Worm (Caenorhabditis elegans) whole organism, L1 larva: Measurements from ENCODE around the gene hil-2.

Source experiments
- C16A3.4 ChIP-seq: fragments of 150-350 bp; optimal IDR thresholded peaks from 2 replicates; lab custom pipeline; 2014; ENCODE audit warnings: missing biosample characterization, missing genetic modification characterization
- Y116A8C.19 ChIP-seq: sonication (generic microtip); optimal IDR thresholded peaks from 2 replicates; lab custom pipeline; 2016; ENCODE audit warnings: missing compliant biosample characterization, missing genetic modification characterization, borderline replicate concordance
- aly-2 ChIP-seq: fragments of 150-350 bp; optimal IDR thresholded peaks from 2 replicates; lab custom pipeline; 2014; ENCODE audit warnings: missing biosample characterization, missing genetic modification characterization
- blmp-1 ChIP-seq: fragments of 150-350 bp; optimal IDR thresholded peaks from 2 replicates; lab custom pipeline; 2014; ENCODE audit warnings: missing biosample characterization, missing genetic modification characterization
- ceh-8 ChIP-seq: fragments of 200-800 bp; sonication (Bioruptor generic); optimal IDR thresholded peaks from 2 replicates; lab custom pipeline; 2018; ENCODE audit warnings: mild to moderate bottlenecking, missing genetic modification characterization, moderate library complexity, missing compliant biosample characterization
- ceh-82 ChIP-seq, 3 experiments: fragments of 150-350 bp in 1 of 3; sonication (generic microtip) in 2 of 3; optimal IDR thresholded peaks; 2 replicates each; lab custom pipeline; 2014 to 2017; ENCODE audit warnings: missing biosample characterization in 3 of 3, missing genetic modification characterization in 3 of 3
- dpl-1 ChIP-seq, 3 experiments: fragments of 150-350 bp in 2 of 3; sonication (generic microtip) in 1 of 3; optimal IDR thresholded peaks; 2 replicates each; lab custom pipeline; 2014 to 2017; ENCODE audit warnings: missing biosample characterization in 3 of 3, missing genetic modification characterization in 3 of 3, missing genetic modification reagents in 3 of 3
- dsc-1 ChIP-seq: sonication (generic microtip); optimal IDR thresholded peaks from 2 replicates; lab custom pipeline; 2016; ENCODE audit warnings: mild to moderate bottlenecking, missing genetic modification characterization, missing compliant biosample characterization
- efl-1 ChIP-seq, 4 experiments: fragments of 150-350 bp; optimal IDR thresholded peaks in 3 of 4; peaks in 1 of 4; 1 replicate in 1 of 4; 2 replicates in 3 of 4; lab custom pipeline; 2014; ENCODE audit warnings: missing biosample characterization in 2 of 4, missing genetic modification characterization in 2 of 4, missing genetic modification reagents in 2 of 4
- egl-13 ChIP-seq: sonication (generic microtip); optimal IDR thresholded peaks from 2 replicates; lab custom pipeline; 2016; ENCODE audit warnings: missing genotype, missing genetic modification reagents, missing genetic modification characterization, missing compliant biosample characterization
- elt-2 ChIP-seq: sonication (generic microtip); optimal IDR thresholded peaks from 2 replicates; lab custom pipeline; 2016; ENCODE audit warnings: missing genetic modification characterization, mild to moderate bottlenecking, inconsistent platforms, missing compliant biosample characterization, missing genetic modification reagents
- elt-3 ChIP-seq, 6 experiments: fragments of 150-350 bp in 1 of 6; sonication (generic microtip); optimal IDR thresholded peaks; 2 replicates each; lab custom pipeline; 2017 to 2018; ENCODE audit warnings: missing biosample characterization in 6 of 6, missing genetic modification characterization in 6 of 6, inconsistent platforms in 1 of 6
- fkh-10 ChIP-seq: sonication (generic microtip); optimal IDR thresholded peaks from 2 replicates; lab custom pipeline; 2017; ENCODE audit warnings: missing biosample characterization, missing genetic modification reagents, missing genetic modification characterization
- grh-1 ChIP-seq: fragments of 200-800 bp; sonication (Bioruptor generic); IDR thresholded peaks from 2 replicates; pipeline ENCODE4 v1.3.6; 2022; ENCODE audit warnings: missing genetic modification reagents, missing genetic modification characterization, missing compliant biosample characterization
- hlh-4 ChIP-seq: sonication (generic microtip); optimal IDR thresholded peaks from 2 replicates; lab custom pipeline; 2016; ENCODE audit warnings: mild to moderate bottlenecking, missing genetic modification characterization, missing compliant biosample characterization
- isw-1 ChIP-seq: fragments of 200-800 bp; sonication (Bioruptor generic); IDR thresholded peaks from 2 replicates; pipeline ENCODE4 v1.3.6; 2022; ENCODE audit warnings: missing genetic modification characterization, missing compliant biosample characterization
- lin-14 ChIP-seq: fragments of 200-800 bp; sonication (Bioruptor generic); optimal IDR thresholded peaks from 2 replicates; lab custom pipeline; 2018; ENCODE audit warnings: mild to moderate bottlenecking, missing genetic modification characterization, moderate library complexity, missing compliant biosample characterization
- lin-35 ChIP-seq, 2 experiments: fragments of 150-350 bp; optimal IDR thresholded peaks; 2 replicates each; lab custom pipeline; 2014; ENCODE audit warnings: missing biosample characterization in 2 of 2, missing genetic modification characterization in 2 of 2, missing genetic modification reagents in 2 of 2
- lin-39 ChIP-seq: fragments of 150-350 bp; optimal IDR thresholded peaks from 2 replicates; lab custom pipeline; 2014; ENCODE audit warnings: missing biosample characterization, missing genetic modification reagents, missing genetic modification characterization
- lir-3 ChIP-seq: sonication (generic microtip); optimal IDR thresholded peaks from 2 replicates; lab custom pipeline; 2016; ENCODE audit warnings: mild to moderate bottlenecking, missing genetic modification characterization, moderate library complexity, missing compliant biosample characterization; ENCODE audit not compliant: poor library complexity
- lsy-2 ChIP-seq, 2 experiments: fragments of 150-350 bp; optimal IDR thresholded peaks; 2 replicates each; lab custom pipeline; 2014; ENCODE audit warnings: missing biosample characterization in 2 of 2, missing genetic modification characterization in 2 of 2
- mdl-1 ChIP-seq, 2 experiments: fragments of 150-350 bp; optimal IDR thresholded peaks; 2 replicates each; lab custom pipeline; 2014 to 2017; ENCODE audit warnings: missing biosample characterization in 2 of 2, missing genetic modification characterization in 2 of 2, inconsistent platforms in 1 of 2
- nhr-12 ChIP-seq: sonication (generic microtip); optimal IDR thresholded peaks from 2 replicates; lab custom pipeline; 2017; ENCODE audit warnings: missing biosample characterization, missing genetic modification characterization
- nhr-20 ChIP-seq: sonication (generic microtip); optimal IDR thresholded peaks from 2 replicates; lab custom pipeline; 2016; ENCODE audit warnings: mild to moderate bottlenecking, missing genetic modification characterization, missing compliant biosample characterization
- nhr-47 ChIP-seq: sonication (generic microtip); optimal IDR thresholded peaks from 2 replicates; lab custom pipeline; 2016; ENCODE audit warnings: mild to moderate bottlenecking, missing genetic modification characterization, moderate library complexity, missing compliant biosample characterization
- nhr-71 ChIP-seq: sonication (generic microtip); optimal IDR thresholded peaks from 2 replicates; lab custom pipeline; 2016; ENCODE audit warnings: mild to moderate bottlenecking, missing genetic modification characterization, moderate library complexity, missing compliant biosample characterization
- nhr-85 ChIP-seq: sonication (generic microtip); peaks from one replicate; lab custom pipeline; 2016; ENCODE audit warnings: missing genetic modification characterization, inconsistent platforms, missing compliant biosample characterization
- pax-3 ChIP-seq: fragments of 200-800 bp; sonication (Bioruptor generic); optimal IDR thresholded peaks from 2 replicates; lab custom pipeline; 2018; ENCODE audit warnings: mild to moderate bottlenecking, missing genetic modification characterization, moderate library complexity, missing compliant biosample characterization
- rnt-1 ChIP-seq: sonication (generic microtip); optimal IDR thresholded peaks from 2 replicates; lab custom pipeline; 2016; ENCODE audit warnings: mild to moderate bottlenecking, missing genetic modification characterization, moderate library complexity, missing compliant biosample characterization
- snpc-4 ChIP-seq: fragments of 150-350 bp; optimal IDR thresholded peaks from 2 replicates; lab custom pipeline; 2014; ENCODE audit warnings: missing biosample characterization, missing genetic modification characterization
- sup-37 ChIP-seq: fragments of 200-800 bp; sonication (Bioruptor generic); optimal IDR thresholded peaks from 2 replicates; lab custom pipeline; 2018; ENCODE audit warnings: mild to moderate bottlenecking, missing genetic modification characterization, missing compliant biosample characterization
- swsn-7 ChIP-seq: sonication (generic microtip); optimal IDR thresholded peaks from 2 replicates; lab custom pipeline; 2016; ENCODE audit warnings: missing genetic modification characterization, missing compliant biosample characterization
- unc-130 ChIP-seq: fragments of 150-350 bp; optimal IDR thresholded peaks from 2 replicates; lab custom pipeline; 2017; ENCODE audit warnings: missing biosample characterization, missing genetic modification characterization, inconsistent platforms
- unc-62 ChIP-seq: fragments of 150-350 bp; optimal IDR thresholded peaks from 2 replicates; lab custom pipeline; 2014; ENCODE audit warnings: missing biosample characterization, missing genetic modification reagents, missing genetic modification characterization
- unc-86 ChIP-seq: sonication (generic microtip); optimal IDR thresholded peaks from 2 replicates; lab custom pipeline; 2016; ENCODE audit warnings: missing genetic modification characterization, missing compliant biosample characterization
- vab-15 ChIP-seq: sonication (generic microtip); optimal IDR thresholded peaks from 2 replicates; lab custom pipeline; 2017; ENCODE audit warnings: missing genotype, mild to moderate bottlenecking, missing genetic modification characterization, missing compliant biosample characterization
- ztf-11 ChIP-seq, 2 experiments: sonication (generic microtip); optimal IDR thresholded peaks; 2 replicates each; lab custom pipeline; 2016 to 2017; ENCODE audit warnings: missing genetic modification characterization in 2 of 2, missing biosample characterization in 1 of 2, missing compliant biosample characterization in 1 of 2
- ztf-4 ChIP-seq: fragments of 150-350 bp; optimal IDR thresholded peaks from 2 replicates; lab custom pipeline; 2014; ENCODE audit warnings: missing biosample characterization, missing genetic modification characterization

The hil-2 gene

DNA sequence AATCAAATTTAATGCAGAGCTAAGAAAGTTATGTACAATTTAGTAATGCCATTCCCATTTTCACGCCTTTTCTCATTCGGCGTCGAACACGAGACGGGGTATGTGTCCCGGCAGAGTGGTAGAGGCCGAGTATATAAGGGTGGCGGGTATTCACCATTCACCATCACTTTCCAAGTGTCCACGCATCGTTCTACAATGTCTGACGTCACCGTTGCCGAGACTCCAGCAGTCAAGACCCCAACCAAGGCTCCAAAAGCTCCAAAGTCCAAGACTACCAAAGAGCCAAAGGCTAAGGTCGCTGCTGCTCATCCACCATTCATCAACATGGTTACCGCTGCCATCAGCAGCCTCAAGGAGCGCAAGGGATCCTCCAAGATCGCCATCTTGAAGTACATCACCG lies at the start of gene hil-2:
Gene hil-2, plus strand, starts transcription at position 160 of the 400 bp plus-strand sequence.
- peak in 1 of 2 experiments; percentile 4 for TF ChIP-seq ztf-11 (tag; optimal IDR thresholded peaks at IDR 0.05; lab: Kevin White, UChicago)
- peak in 1 of 3 experiments; percentile 44 for TF ChIP-seq ceh-82 (tag; optimal IDR thresholded peaks at IDR 0.05; lab: Kevin White, UChicago)
- TF ChIP-seq efl-1 (optimal IDR thresholded peaks at IDR 0.05; lab: Kevin White, UChicago), result peak in 1 of 2 experiments; percentile 23
- TF ChIP-seq efl-1 (GFP tag; optimal IDR thresholded peaks at IDR 0.05 in 1 of 2; lab: Kevin White, UChicago), result no peak
- no peak for TF ChIP-seq elt-3 (tag; optimal IDR thresholded peaks at IDR 0.05; lab: Kevin White, UChicago)
- no peak for TF ChIP-seq ztf-4 (tag; lab: Kevin White, UChicago)
- no peak for TF ChIP-seq ceh-8
- 0 out of 2 replicates have a peak, but pooled peaks have one; percentile 31 for TF ChIP-seq grh-1 (GFP tag; lab: Robert Waterston, UW)
- peak; percentile 4 for TF ChIP-seq C16A3.4 (tag; lab: Kevin White, UChicago)
- TF ChIP-seq swsn-7 (tag; lab: Kevin White, UChicago), result peak; percentile 40
- peak; percentile 23 for TF ChIP-seq nhr-47
- peak; percentile 23 for TF ChIP-seq unc-86 (tag; lab: Kevin White, UChicago)
- TF ChIP-seq nhr-71 (tag; lab: Kevin White, UChicago), result peak; percentile 17
- TF ChIP-seq vab-15 (tag; lab: Kevin White, UChicago), result no peak
- peak in 1 of 3 experiments; percentile 13 for TF ChIP-seq dpl-1 (GFP tag; optimal IDR thresholded peaks at IDR 0.05; lab: Kevin White, UChicago)
- TF ChIP-seq, all 84 proteins: peak for 10

DNA sequence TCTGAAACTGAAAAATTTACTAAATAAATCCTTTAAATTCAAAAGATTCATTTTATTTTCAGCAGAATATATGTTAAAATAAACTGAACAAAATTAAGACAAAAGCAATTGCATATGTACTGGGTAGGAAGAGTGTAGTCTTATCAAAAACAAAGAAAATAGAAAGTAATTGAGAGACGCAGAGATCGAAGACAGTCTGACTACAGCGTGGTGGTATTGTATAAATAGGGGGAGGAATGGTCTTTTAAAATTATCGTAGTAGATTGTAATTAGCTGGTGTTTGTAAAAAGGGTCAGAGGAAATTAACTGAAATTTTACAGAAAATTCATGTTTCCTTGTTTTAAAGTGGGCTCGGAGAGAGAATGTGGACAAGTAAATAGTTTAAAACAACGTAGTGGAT lies 45.6 kb upstream of the hil-2 start, which contains the start of gene acox-3:
Gene acox-3, minus strand, starts transcription at position 7 of the 400 bp plus-strand sequence.
- TF ChIP-seq aly-2 (tag; lab: Kevin White, UChicago), result no peak
- no peak for TF ChIP-seq unc-62 (GFP tag; lab: Kevin White, UChicago)
- TF ChIP-seq snpc-4, result no peak
- peak; percentile 33 for TF ChIP-seq nhr-71 (tag; lab: Kevin White, UChicago)
- TF ChIP-seq dpl-1 (GFP tag; optimal IDR thresholded peaks at IDR 0.05; lab: Kevin White, UChicago), result peak in 1 of 3 experiments; percentile 5
- TF ChIP-seq unc-130 (tag; lab: Kevin White, UChicago), result no peak
- peak; percentile 27 for TF ChIP-seq nhr-85
- TF ChIP-seq nhr-12, result no peak
- TF ChIP-seq isw-1, result no peak
- peak; percentile 43 for TF ChIP-seq blmp-1 (tag; lab: Kevin White, UChicago)
- TF ChIP-seq sup-37, result no peak
- TF ChIP-seq nhr-20 (tag; lab: Kevin White, UChicago), result peak; percentile 92
- no peak for TF ChIP-seq rnt-1 (tag; lab: Kevin White, UChicago)
- TF ChIP-seq Y116A8C.19 (tag; lab: Kevin White, UChicago), result no peak
- peak in 1 of 2 experiments; percentile 52 for TF ChIP-seq lin-35 (GFP tag; optimal IDR thresholded peaks at IDR 0.05; lab: Kevin White, UChicago)
- no peak for TF ChIP-seq lin-39
- TF ChIP-seq hlh-4, result no peak
- peak; percentile 54 for TF ChIP-seq elt-2 (tag; lab: Kevin White, UChicago)
- TF ChIP-seq fkh-10, result no peak
- TF ChIP-seq elt-3 (tag; optimal IDR thresholded peaks at IDR 0.05; lab: Kevin White, UChicago), result peak in 2 of 6 experiments; percentile 54 to 55
- TF ChIP-seq lsy-2 (tag; optimal IDR thresholded peaks at IDR 0.05; lab: Kevin White, UChicago), result peak in 1 of 2 experiments; percentile 7
- no peak for TF ChIP-seq pax-3 (tag; lab: Kevin White, UChicago)
- TF ChIP-seq mdl-1 (tag; optimal IDR thresholded peaks at IDR 0.05; lab: Kevin White, UChicago), result no peak
- TF ChIP-seq egl-13, result no peak

DNA sequence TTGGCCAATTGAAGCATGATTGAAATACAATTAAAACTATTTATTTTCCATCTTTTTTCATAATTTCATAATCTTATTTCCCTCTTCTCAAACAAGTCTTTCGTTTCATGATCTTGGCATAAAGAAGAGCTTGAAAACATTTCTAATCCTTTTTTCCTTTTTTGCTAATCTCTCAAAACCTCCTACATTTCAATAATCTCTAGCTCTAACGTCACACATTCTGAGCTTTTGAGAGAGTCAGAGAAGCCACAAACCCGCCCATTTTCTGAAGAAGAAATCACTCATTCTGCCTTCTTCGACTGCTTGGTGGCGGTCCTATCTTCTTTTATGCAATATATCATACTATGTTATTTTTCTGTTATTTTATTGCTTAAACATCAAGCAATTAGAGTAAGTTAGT lies 44.4 kb upstream of the hil-2 start, which contains the start of gene F58F9.1:
Gene F58F9.1, plus strand, starts transcription at position 251 of the 400 bp plus-strand sequence.
- TF ChIP-seq nhr-47 (peak; percentile 29), egl-13 (peak; percentile 9), lin-14 (peak; percentile 64), unc-130 (tag; lab: Kevin White, UChicago) (no peak), swsn-7 (tag; lab: Kevin White, UChicago) (peak; percentile 4), nhr-12 (no peak), unc-86 (tag; lab: Kevin White, UChicago) (no peak), lir-3 (tag; lab: Kevin White, UChicago) (no peak), dsc-1 (tag; lab: Kevin White, UChicago) (peak; percentile 37)
